1 fruit fly cellular context compared by ENCODE assay signal in the genomic region with DNA sequence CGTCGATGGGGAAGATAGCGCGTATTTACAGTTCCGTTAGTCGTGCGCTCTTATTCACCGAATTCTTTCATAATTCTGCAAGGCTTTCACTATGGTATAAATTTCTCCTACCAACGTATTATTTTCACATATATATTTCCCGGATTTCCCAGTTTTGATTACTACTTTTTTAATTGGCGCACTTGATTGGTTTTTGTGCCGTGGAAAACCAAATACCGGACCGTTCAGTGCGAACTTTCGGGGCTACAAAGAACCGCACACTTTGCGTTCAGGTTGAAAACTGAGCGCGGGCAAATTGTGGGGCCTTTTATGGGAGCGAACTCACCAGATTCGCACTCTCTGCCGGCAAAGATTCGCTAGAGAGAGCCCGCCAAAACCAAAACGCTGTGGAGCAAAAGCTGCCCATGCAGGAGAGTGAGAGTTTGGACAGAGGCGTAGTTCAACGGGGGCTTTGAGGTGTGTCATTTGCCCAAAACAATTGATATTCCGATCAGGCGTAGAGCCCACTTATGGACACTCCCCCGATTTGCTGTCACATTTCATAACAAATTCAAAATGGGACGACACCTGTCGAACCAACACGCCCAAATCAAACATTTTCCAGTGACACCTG.
TF ChIP-seq lines count a peak whose summit lies in the region.
"Not testable (repeated sequence)": the region's sequence is repeated elsewhere in the genome, so short reads cannot be mapped to it uniquely, and the experiment has no call there.

No protein-coding gene starts in this region.

TF ChIP-seq in whole organism, embryonic, 481 proteins besides CTCF, POLR2A, EP300 and RAD21 (continued from another document):
- peak; percentile 39; the same call in 1 of the 2 replicates for TF ChIP-seq Xrp1 (GFP tag; IDR thresholded peaks at IDR 0.05; lab: Robert Waterston, UW)
- TF ChIP-seq Adf1 (GFP tag; IDR thresholded peaks at IDR 0.05; lab: Robert Waterston, UW): peak; percentile 29; the same call in 1 of the 2 replicates
- peak; percentile 73 for TF ChIP-seq Atf6 (GFP tag; IDR thresholded peaks at IDR 0.05; lab: Robert Waterston, UW)
- 0 out of 3 replicates have a peak, but pooled peaks have one; percentile 15 for TF ChIP-seq so (GFP tag; IDR thresholded peaks at IDR 0.05; lab: Robert Waterston, UW)
- peak; percentile 67 for TF ChIP-seq CG9215 (GFP tag; IDR thresholded peaks at IDR 0.05; lab: Robert Waterston, UW)
- TF ChIP-seq HLH3B (GFP tag; IDR thresholded peaks at IDR 0.05; lab: Robert Waterston, UW): 0 out of 2 replicates have a peak, but pooled peaks have one; percentile 14
- TF ChIP-seq row (GFP tag; IDR thresholded peaks at IDR 0.05; lab: Robert Waterston, UW): peak; percentile 75
- 0 out of 3 replicates have a peak, but pooled peaks have one; percentile 16 for TF ChIP-seq CG11093 (GFP tag; IDR thresholded peaks at IDR 0.05; lab: Robert Waterston, UW)
- TF ChIP-seq CG4404 (GFP tag; IDR thresholded peaks at IDR 0.05; lab: Robert Waterston, UW): peak; percentile 34; the same call in 1 of the 2 replicates
- peak; percentile 61 for TF ChIP-seq vvl (GFP tag; IDR thresholded peaks at IDR 0.05; lab: Robert Waterston, UW)
- TF ChIP-seq Ets65A (GFP tag; lab: Kevin White, UChicago): peak; percentile 39
- TF ChIP-seq wdn (GFP tag; IDR thresholded peaks at IDR 0.05; lab: Robert Waterston, UW): peak; percentile 59; the same call in 1 of the 2 replicates
- TF ChIP-seq chinmo (GFP tag; IDR thresholded peaks at IDR 0.05; lab: Robert Waterston, UW; ENCODE audit: partially characterized antibody): 0 out of 4 replicates have a peak, but pooled peaks have one; percentile 51
- TF ChIP-seq Ptx1 (GFP tag; IDR thresholded peaks at IDR 0.05; lab: Robert Waterston, UW): 0 out of 2 replicates have a peak, but pooled peaks have one; percentile 43
- peak; percentile 3 for TF ChIP-seq lbe (GFP tag; optimal IDR thresholded peaks at IDR 0.05; lab: Kevin White, UChicago)
- TF ChIP-seq CG6689 (GFP tag; IDR thresholded peaks at IDR 0.05; lab: Robert Waterston, UW): peak; percentile 27; the same call in 1 of the 2 replicates
- TF ChIP-seq klu (GFP tag; IDR thresholded peaks at IDR 0.05; lab: Robert Waterston, UW): peak; percentile 44
- peak; percentile 35; the same call in 1 of the 2 replicates for TF ChIP-seq Ada2b (GFP tag; IDR thresholded peaks at IDR 0.05; lab: Robert Waterston, UW)
- 0 out of 2 replicates have a peak, but pooled peaks have one; percentile 25 for TF ChIP-seq esg (GFP tag; conservative IDR thresholded peaks at IDR 0.05; lab: Robert Waterston, UW)
- peak; percentile 52; the same call in 1 of the 2 replicates for TF ChIP-seq cas (GFP tag; IDR thresholded peaks at IDR 0.05; lab: Robert Waterston, UW)
- peak; percentile 69 for TF ChIP-seq sob (GFP tag; IDR thresholded peaks at IDR 0.05; lab: Robert Waterston, UW)
- TF ChIP-seq Taf1 (GFP tag; IDR thresholded peaks at IDR 0.05; lab: Robert Waterston, UW): peak; percentile 35; the same call in 1 of the 2 replicates
- TF ChIP-seq CG32532 (GFP tag; IDR thresholded peaks at IDR 0.05; lab: Robert Waterston, UW): peak; percentile 82
- peak; percentile 46; the same call in 1 of the 3 replicates for TF ChIP-seq CG11456 (GFP tag; IDR thresholded peaks at IDR 0.05; lab: Robert Waterston, UW)
- TF ChIP-seq prd (optimal IDR thresholded peaks at IDR 0.05; lab: Kevin White, UChicago): not testable (repeated sequence)
- TF ChIP-seq prd (GFP tag; IDR thresholded peaks at IDR 0.05; lab: Robert Waterston, UW): peak; percentile 47; the same call in 2 of the 3 replicates
- TF ChIP-seq CG7372 (GFP tag; IDR thresholded peaks at IDR 0.05; lab: Robert Waterston, UW): peak; percentile 46; the same call in 1 of the 2 replicates
- peak; percentile 73; the same call in 1 of the 2 replicates for TF ChIP-seq rib (GFP tag; IDR thresholded peaks at IDR 0.05; lab: Robert Waterston, UW)
- TF ChIP-seq Rx (GFP tag; IDR thresholded peaks at IDR 0.05; lab: Robert Waterston, UW): peak; percentile 47
- TF ChIP-seq CG14014 (GFP tag; IDR thresholded peaks at IDR 0.05; lab: Robert Waterston, UW): peak; percentile 68
- TF ChIP-seq Dbx (GFP tag; IDR thresholded peaks at IDR 0.05; lab: Robert Waterston, UW): peak; percentile 83
- peak; percentile 38; the same call in 1 of the 2 replicates for TF ChIP-seq CG14441 (GFP tag; IDR thresholded peaks at IDR 0.05; lab: Robert Waterston, UW)
- 0 out of 2 replicates have a peak, but pooled peaks have one; percentile 27 for TF ChIP-seq toy (GFP tag; IDR thresholded peaks at IDR 0.05; lab: Robert Waterston, UW)
- TF ChIP-seq gsb (GFP tag; IDR thresholded peaks at IDR 0.05; lab: Robert Waterston, UW): peak; percentile 46; the same call in 1 of the 2 replicates
- peak; percentile 91 for TF ChIP-seq Drgx (GFP tag; IDR thresholded peaks at IDR 0.05; lab: Robert Waterston, UW)
- peak; percentile 67 for TF ChIP-seq ranshi (GFP tag; IDR thresholded peaks at IDR 0.05; lab: Robert Waterston, UW)
- TF ChIP-seq danr (GFP tag; IDR thresholded peaks at IDR 0.05; lab: Robert Waterston, UW): peak; percentile 37; the same call in 1 of the 2 replicates
- TF ChIP-seq al (GFP tag; IDR thresholded peaks at IDR 0.05; lab: Robert Waterston, UW): peak; percentile 55
- peak; percentile 62; the same call in 1 of the 2 replicates for TF ChIP-seq lmd (GFP tag; IDR thresholded peaks at IDR 0.05; lab: Robert Waterston, UW)
- TF ChIP-seq E2f2 (GFP tag; IDR thresholded peaks at IDR 0.05; lab: Robert Waterston, UW): peak; percentile 41; the same call in 1 of the 2 replicates
- TF ChIP-seq gce (GFP tag; IDR thresholded peaks at IDR 0.05; lab: Robert Waterston, UW): peak; percentile 41; the same call in 1 of the 3 replicates
- TF ChIP-seq CG2889 (GFP tag; IDR thresholded peaks at IDR 0.05; lab: Robert Waterston, UW): 0 out of 3 replicates have a peak, but pooled peaks have one; percentile 11
- TF ChIP-seq Rfx (GFP tag; IDR thresholded peaks at IDR 0.05; lab: Robert Waterston, UW): peak; percentile 88
- TF ChIP-seq slbo (GFP tag; IDR thresholded peaks at IDR 0.05; lab: Robert Waterston, UW): peak; percentile 84
- TF ChIP-seq CG3847 (GFP tag; IDR thresholded peaks at IDR 0.05; lab: Robert Waterston, UW): peak; percentile 56
- peak; percentile 39; the same call in 1 of the 3 replicates for TF ChIP-seq Optix (GFP tag; IDR thresholded peaks at IDR 0.05; lab: Robert Waterston, UW)
